Fruit fly (Drosophila melanogaster): ENCODE measurements around the gene Orc2.

DNA sequence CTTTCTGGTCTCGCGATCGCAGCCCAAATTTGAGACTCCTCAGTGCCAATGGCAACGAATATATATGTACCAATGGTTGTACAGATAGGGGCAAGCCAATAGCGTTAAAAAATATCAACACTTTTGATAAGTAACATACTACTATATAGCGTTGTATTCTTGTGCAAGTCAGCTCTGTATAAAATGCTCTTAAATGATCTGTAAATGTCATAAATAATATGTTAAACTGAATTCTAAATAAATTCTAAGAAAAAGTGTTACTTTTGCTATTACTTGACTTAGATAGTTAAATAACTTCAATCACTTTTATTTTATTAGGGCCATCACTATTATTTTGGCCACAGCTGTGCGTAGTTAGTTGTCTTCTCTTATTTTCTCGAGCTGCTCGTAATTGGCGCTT, 30.1 kb upstream of the Orc2 start:
- TF ChIP-seq CG8478 (optimal IDR thresholded peaks at IDR 0.05), result no peak
- TF ChIP-seq CTCF (optimal IDR thresholded peaks at IDR 0.05), result no peak
